Worm (Caenorhabditis elegans): ENCODE data around the gene T09F3.2.

- TF ChIP-seq sma-3 (GFP tag; optimal IDR thresholded peaks at IDR 0.05) (no peak), ama-1 (optimal IDR thresholded peaks at IDR 0.05) (no peak), nhr-6 (tag; optimal IDR thresholded peaks at IDR 0.05) (no peak), blmp-1 (tag; optimal IDR thresholded peaks at IDR 0.05; ENCODE audit: insufficient read depth) (no peak), unc-39 (tag; optimal IDR thresholded peaks at IDR 0.05) (no peak), ztf-11 (tag; optimal IDR thresholded peaks at IDR 0.05) (no peak), lin-13 (GFP tag; optimal IDR thresholded peaks at IDR 0.05) (no peak), lsy-2 (tag; optimal IDR thresholded peaks at IDR 0.05) (no peak), mdl-1 (tag; optimal IDR thresholded peaks at IDR 0.05) (no peak), nhr-237 (tag; optimal IDR thresholded peaks at IDR 0.05) (no peak), egl-27 (tag; optimal IDR thresholded peaks at IDR 0.05) (no peak), snpc-4 (tag; optimal IDR thresholded peaks at IDR 0.05) (no peak), R02D3.7 (tag; optimal IDR thresholded peaks at IDR 0.05) (no peak)
These were observed 44.9 kb upstream of the T09F3.2 start, which contains the start of gene C07E3.10 for ce11 chrII:10346075-10346474.

Data from whole organism, L2 larva.